Fruit fly (Drosophila melanogaster) whole organism, embryonic: ENCODE data around the gene DopEcR.

ENCODE experiments used
- Awh ChIP-seq: fragments of 200-800 bp; sonication (Bioruptor generic); IDR thresholded peaks from 2 replicates; pipeline ENCODE4, ENCODE4 v1.3.6; 2022; ENCODE audit warnings: missing biosample characterization, missing genetic modification characterization
- CG10543 ChIP-seq: fragments of 200-800 bp; sonication (Bioruptor generic); optimal IDR thresholded peaks from 3 replicates; lab custom pipeline; 2017; ENCODE audit warnings: missing biosample characterization, mild to moderate bottlenecking, missing genetic modification characterization, moderate library complexity
- CG11247 ChIP-seq: fragments of 200-800 bp; sonication (Bioruptor generic); IDR thresholded peaks from 2 replicates; pipeline ENCODE4 v1.3.6; 2022; ENCODE audit warnings: missing biosample characterization, missing genetic modification characterization
- CG12155 ChIP-seq: fragments of 200-800 bp; sonication (Bioruptor generic); optimal IDR thresholded peaks from 3 replicates; lab custom pipeline; 2016; ENCODE audit warnings: missing biosample characterization, missing genetic modification characterization
- CG12744 ChIP-seq: fragments of 200-800 bp; sonication (Bioruptor generic); optimal IDR thresholded peaks from 2 replicates; lab custom pipeline; 2016; ENCODE audit warnings: missing biosample characterization, missing genetic modification characterization
- CG13894 ChIP-seq: fragments of 200-800 bp; sonication (Bioruptor generic); optimal IDR thresholded peaks from 3 replicates; lab custom pipeline; 2018; ENCODE audit warnings: missing biosample characterization, mild to moderate bottlenecking, missing genetic modification characterization, moderate library complexity
- CG17361 ChIP-seq: fragments of 200-800 bp; sonication (Bioruptor generic); IDR thresholded peaks from 3 replicates; pipeline ENCODE4 v1.3.6; 2022; ENCODE audit warnings: missing biosample characterization, missing genetic modification characterization
- CG17385 ChIP-seq: fragments of 200-800 bp; sonication (Bioruptor generic); optimal IDR thresholded peaks from 3 replicates; lab custom pipeline; 2018; ENCODE audit warnings: missing biosample characterization, mild to moderate bottlenecking, missing genetic modification characterization
- CG18476 ChIP-seq: fragments of 200-800 bp; sonication (Bioruptor generic); optimal IDR thresholded peaks from 2 replicates; lab custom pipeline; 2016; ENCODE audit warnings: missing biosample characterization, mild to moderate bottlenecking, missing genetic modification characterization
- CG18599 ChIP-seq: fragments of 200-800 bp; sonication (Bioruptor generic); optimal IDR thresholded peaks from 3 replicates; lab custom pipeline; 2017; ENCODE audit warnings: missing biosample characterization, missing genetic modification characterization, mild to moderate bottlenecking, moderate library complexity, missing genetic modification reagents
- CG2678 ChIP-seq: fragments of 200-800 bp; sonication (Bioruptor generic); optimal IDR thresholded peaks from 3 replicates; lab custom pipeline; 2019; ENCODE audit warnings: missing biosample characterization, mild to moderate bottlenecking, missing genetic modification characterization, moderate library complexity
- CG32767 ChIP-seq: fragments of 200-800 bp; sonication (Bioruptor generic); IDR thresholded peaks from 2 replicates; pipeline ENCODE4 v1.3.6; 2022; ENCODE audit warnings: missing biosample characterization, missing genetic modification characterization
- CG34224 ChIP-seq: fragments of 200-800 bp; sonication (Bioruptor generic); IDR thresholded peaks from 3 replicates; pipeline ENCODE4 v1.3.6; 2022; ENCODE audit warnings: missing biosample characterization, missing genetic modification characterization; ENCODE audit not compliant: partially characterized antibody
- CG34422 ChIP-seq: fragments of 200-800 bp; sonication (Bioruptor generic); IDR thresholded peaks from 3 replicates; pipeline ENCODE4 v1.3.6; 2022; ENCODE audit warnings: missing biosample characterization, missing genetic modification characterization
- CG7372 ChIP-seq: fragments of 200-800 bp; sonication (Bioruptor generic); IDR thresholded peaks from 2 replicates; pipeline ENCODE4 v1.3.6; 2022; ENCODE audit warnings: missing biosample characterization, missing genetic modification characterization
- CG7963 ChIP-seq: fragments of 200-800 bp; sonication (Bioruptor generic); IDR thresholded peaks from 3 replicates; pipeline ENCODE4 v1.3.6; 2022; ENCODE audit warnings: missing biosample characterization, missing genetic modification characterization; ENCODE audit not compliant: partially characterized antibody
- CG8290 ChIP-seq, 3 experiments: fragments of 200-800 bp; sonication (Bioruptor generic); optimal IDR thresholded peaks; 2 replicates each; lab custom pipeline; 2016 to 2019; ENCODE audit warnings: missing biosample characterization in 3 of 3, missing genetic modification characterization in 3 of 3, mild to moderate bottlenecking in 2 of 3, moderate library complexity in 1 of 3
- CG8944 ChIP-seq: fragments of 200-800 bp; sonication (Bioruptor generic); optimal IDR thresholded peaks from 3 replicates; lab custom pipeline; 2016; ENCODE audit warnings: missing biosample characterization, missing genetic modification characterization
- CG9437 ChIP-seq: fragments of 200-800 bp; sonication (Bioruptor generic); optimal IDR thresholded peaks from 2 replicates; lab custom pipeline; 2018; ENCODE audit warnings: missing biosample characterization, mild to moderate bottlenecking, missing genetic modification characterization
- Chrac-16 ChIP-seq: fragments of 200-800 bp; sonication (Bioruptor generic); optimal IDR thresholded peaks from 3 replicates; lab custom pipeline; 2016; ENCODE audit warnings: missing biosample characterization, missing genetic modification characterization
- Dp ChIP-seq: fragments of 200-800 bp; sonication (Bioruptor generic); optimal IDR thresholded peaks from 2 replicates; lab custom pipeline; 2018; ENCODE audit warnings: missing biosample characterization, mild to moderate bottlenecking, missing genetic modification characterization, moderate library complexity
- Fer1 ChIP-seq: fragments of 200-800 bp; sonication (Bioruptor generic); optimal IDR thresholded peaks from 2 replicates; lab custom pipeline; 2017; ENCODE audit warnings: missing biosample characterization, mild to moderate bottlenecking, missing genetic modification characterization
- HLH3B ChIP-seq: fragments of 200-800 bp; sonication (Bioruptor generic); IDR thresholded peaks from 2 replicates; pipeline ENCODE4 v1.3.6; 2022; ENCODE audit warnings: missing biosample characterization, missing genetic modification characterization
- HLH54F ChIP-seq: fragments of 200-800 bp; sonication (Bioruptor generic); optimal IDR thresholded peaks from 3 replicates; lab custom pipeline; 2016; ENCODE audit warnings: missing biosample characterization, missing genetic modification characterization
- MBD-R2 ChIP-seq: fragments of 200-800 bp; sonication (Bioruptor generic); IDR thresholded peaks from 2 replicates; pipeline ENCODE4 v1.3.6; 2022; ENCODE audit warnings: missing biosample characterization, missing genetic modification characterization
- Pdp1 ChIP-seq, 2 experiments: fragments of 200-800 bp; sonication (Bioruptor generic); optimal IDR thresholded peaks; 3 replicates each; lab custom pipeline; 2016; ENCODE audit warnings: missing biosample characterization in 2 of 2, missing genetic modification characterization in 2 of 2, mild to moderate bottlenecking in 1 of 2, moderate library complexity in 1 of 2
- Xbp1 ChIP-seq: fragments of 200-800 bp; sonication (Bioruptor generic); optimal IDR thresholded peaks from 3 replicates; lab custom pipeline; 2016; ENCODE audit warnings: missing biosample characterization, mild to moderate bottlenecking, missing genetic modification characterization
- dpn ChIP-seq, 2 experiments: fragments of 200-800 bp; sonication (Bioruptor generic); optimal IDR thresholded peaks; 3 replicates each; lab custom pipeline; 2016; ENCODE audit warnings: missing biosample characterization in 2 of 2, missing genetic modification characterization in 2 of 2
- gce ChIP-seq: fragments of 200-800 bp; sonication (Bioruptor generic); IDR thresholded peaks from 3 replicates; pipeline ENCODE4 v1.3.6; 2022; ENCODE audit warnings: missing biosample characterization, missing genetic modification characterization
- her ChIP-seq: fragments of 200-800 bp; sonication (Bioruptor generic); optimal IDR thresholded peaks from 2 replicates; lab custom pipeline; 2016; ENCODE audit warnings: missing biosample characterization, missing genetic modification characterization
- ind ChIP-seq: fragments of 200-800 bp; sonication (Bioruptor generic); optimal IDR thresholded peaks from 3 replicates; lab custom pipeline; 2016; ENCODE audit warnings: missing biosample characterization, missing genetic modification characterization
- lab ChIP-seq: fragments of 200-800 bp; sonication (Bioruptor generic); optimal IDR thresholded peaks from 3 replicates; lab custom pipeline; 2017; ENCODE audit warnings: missing biosample characterization, missing genetic modification characterization, mild to moderate bottlenecking, moderate library complexity, missing genetic modification reagents
- pan ChIP-seq, 4 experiments: fragments of >200 bp in 3 of 4; fragments of 200-800 bp in 1 of 4; sonication (Bioruptor generic) in 1 of 4; optimal IDR thresholded peaks in 3 of 4; IDR thresholded peaks in 1 of 4; 2 replicates each; pipeline versions ENCODE4 v1.3.6 to Lab custom; 2017 to 2022; ENCODE audit warnings: missing biosample characterization in 2 of 4, missing genetic modification characterization in 2 of 4, mixed read lengths in 1 of 4
- psq ChIP-seq: fragments of 200-800 bp; sonication (Bioruptor generic); optimal IDR thresholded peaks from 2 replicates; lab custom pipeline; 2017; ENCODE audit warnings: missing biosample characterization, missing genetic modification characterization
- rib ChIP-seq: fragments of 200-800 bp; sonication (Bioruptor generic); IDR thresholded peaks from 2 replicates; pipeline ENCODE4 v1.3.6; 2022; ENCODE audit warnings: missing biosample characterization, missing genetic modification characterization
- ro ChIP-seq: fragments of 200-800 bp; sonication (Bioruptor generic); IDR thresholded peaks from 2 replicates; pipeline ENCODE4 v1.3.6; 2022; ENCODE audit warnings: missing biosample characterization, missing genetic modification characterization
- row ChIP-seq: fragments of 200-800 bp; sonication (Bioruptor generic); IDR thresholded peaks from 3 replicates; pipeline ENCODE4 v1.3.6; 2022; ENCODE audit warnings: missing biosample characterization, missing genetic modification characterization
- salm ChIP-seq: fragments of 200-800 bp; sonication (Bioruptor generic); optimal IDR thresholded peaks from 2 replicates; lab custom pipeline; 2018; ENCODE audit warnings: missing biosample characterization, mild to moderate bottlenecking, missing genetic modification characterization
- sd ChIP-seq: fragments of 200-800 bp; sonication (Bioruptor generic); optimal IDR thresholded peaks from 3 replicates; lab custom pipeline; 2018; ENCODE audit warnings: missing biosample characterization, mild to moderate bottlenecking, missing genetic modification characterization, moderate library complexity
- sens ChIP-seq: fragments of 200-800 bp; sonication (Bioruptor generic); peaks from one replicate; lab custom pipeline; 2016; ENCODE audit warnings: missing biosample characterization, missing genetic modification characterization
- sna ChIP-seq: fragments of 200-800 bp; sonication (Bioruptor generic); IDR thresholded peaks from 2 replicates; pipeline ENCODE4 v1.3.6; 2022; ENCODE audit warnings: missing biosample characterization, missing genetic modification characterization; ENCODE audit not compliant: partially characterized antibody
- sug ChIP-seq: fragments of 200-800 bp; optimal IDR thresholded peaks from 2 replicates; lab custom pipeline; 2019; ENCODE audit warnings: missing biosample characterization, mild to moderate bottlenecking, missing genetic modification characterization, moderate library complexity
- trh ChIP-seq: fragments of 200-800 bp; sonication (Bioruptor generic); optimal IDR thresholded peaks from 2 replicates; lab custom pipeline; 2016; ENCODE audit warnings: missing biosample characterization, missing genetic modification characterization

Gene DopEcR

DNA sequence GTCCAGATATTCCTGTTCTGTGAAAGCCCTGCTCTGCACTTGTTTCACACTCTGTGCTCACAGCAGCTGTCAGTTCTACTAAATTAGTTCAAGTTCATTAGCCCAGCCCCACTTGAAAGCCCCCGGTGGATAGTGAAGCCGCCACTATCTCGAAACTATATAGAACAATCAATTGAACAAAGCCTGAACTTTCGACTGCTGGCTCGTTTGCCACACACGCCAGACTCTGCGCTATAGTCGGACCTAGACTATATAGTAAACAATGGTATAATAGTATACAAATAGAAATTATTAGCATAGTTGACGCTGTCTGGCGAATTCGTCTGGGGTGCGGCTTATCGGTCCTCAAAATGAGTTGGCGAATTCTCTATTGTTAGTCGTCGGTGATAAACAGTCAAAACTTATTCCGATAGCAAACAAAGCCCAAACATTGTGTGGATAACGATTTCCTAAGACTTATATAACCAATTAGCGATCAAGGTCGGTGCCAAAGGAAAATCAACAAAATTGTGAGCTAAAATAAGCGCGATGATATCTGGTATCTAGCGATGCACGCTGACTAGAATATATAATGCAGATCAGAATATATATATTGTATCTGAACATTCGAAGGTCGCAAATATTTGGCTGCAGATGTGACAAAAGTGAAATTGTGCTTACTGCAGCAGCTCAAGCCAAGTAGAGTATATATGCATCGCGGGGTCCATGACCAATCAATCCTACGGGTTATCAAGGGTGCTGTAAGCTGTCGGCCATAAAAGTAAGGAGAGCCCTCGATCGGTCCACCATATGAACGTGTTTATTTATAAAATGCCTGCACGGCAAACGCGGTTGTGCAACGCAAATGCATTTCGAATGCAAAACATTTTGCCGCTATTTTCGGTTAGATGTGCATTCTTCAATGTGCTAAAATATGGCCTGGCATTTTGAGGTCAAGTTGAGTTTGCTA is 35.4 kb upstream of the DopEcR start (continued):
- TF ChIP-seq lab (GFP tag; lab: Kevin White, UChicago) (peak; percentile 21), CG2678 (tag; lab: Kevin White, UChicago) (peak; percentile 16), Awh (GFP tag; lab: Robert Waterston, UW) (no peak), CG10543 (GFP tag; lab: Kevin White, UChicago) (peak; percentile 63), CG13894 (tag; lab: Kevin White, UChicago) (peak; percentile 87), sug (tag; lab: Kevin White, UChicago) (peak; percentile 82), CG32767 (GFP tag; lab: Robert Waterston, UW) (no peak), rib (GFP tag; lab: Robert Waterston, UW) (peak; percentile 41; the same call in 1 of the 2 replicates), gce (GFP tag; lab: Robert Waterston, UW) (no peak), HLH54F (GFP tag; lab: Kevin White, UChicago) (no peak)

DNA sequence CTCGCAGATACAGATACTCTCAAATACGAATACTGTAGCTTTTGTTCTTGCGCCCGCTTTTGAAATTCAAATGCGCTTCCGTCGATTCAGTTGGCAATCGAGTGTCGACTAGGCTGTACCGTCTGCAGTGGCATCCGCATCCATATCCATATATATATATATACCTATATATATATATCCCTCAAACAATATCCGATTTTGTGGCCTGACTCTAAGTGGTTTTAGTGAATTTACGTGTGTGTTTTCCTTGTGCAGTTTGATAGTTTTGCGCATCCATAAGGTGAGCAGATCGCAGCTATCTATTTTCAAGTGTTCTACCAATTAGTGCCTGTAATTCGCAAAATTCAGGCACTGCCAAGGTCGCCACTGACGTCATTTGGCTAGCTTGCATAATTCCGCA is 34.4 kb upstream of the DopEcR start:
- TF ChIP-seq sd (tag; lab: Kevin White, UChicago) (no peak), sens (GFP tag; lab: Kevin White, UChicago) (peak; percentile 40), CG8944 (GFP tag; lab: Kevin White, UChicago) (no peak), CG17361 (GFP tag; lab: Robert Waterston, UW) (no peak), her (GFP tag; lab: Kevin White, UChicago) (no peak), trh (GFP tag; lab: Kevin White, UChicago) (no peak), CG17385 (GFP tag; lab: Kevin White, UChicago) (no peak), Pdp1 (GFP tag; optimal IDR thresholded peaks at IDR 0.05; lab: Kevin White, UChicago) (peak in 1 of 2 experiments; percentile 30), Chrac-16 (GFP tag; lab: Kevin White, UChicago) (no peak), CG8290 (GFP tag; optimal IDR thresholded peaks at IDR 0.05; lab: Kevin White, UChicago) (no peak), CG8290 (tag; optimal IDR thresholded peaks at IDR 0.05; lab: Kevin White, UChicago) (peak in 1 of 2 experiments; percentile 7)

DNA sequence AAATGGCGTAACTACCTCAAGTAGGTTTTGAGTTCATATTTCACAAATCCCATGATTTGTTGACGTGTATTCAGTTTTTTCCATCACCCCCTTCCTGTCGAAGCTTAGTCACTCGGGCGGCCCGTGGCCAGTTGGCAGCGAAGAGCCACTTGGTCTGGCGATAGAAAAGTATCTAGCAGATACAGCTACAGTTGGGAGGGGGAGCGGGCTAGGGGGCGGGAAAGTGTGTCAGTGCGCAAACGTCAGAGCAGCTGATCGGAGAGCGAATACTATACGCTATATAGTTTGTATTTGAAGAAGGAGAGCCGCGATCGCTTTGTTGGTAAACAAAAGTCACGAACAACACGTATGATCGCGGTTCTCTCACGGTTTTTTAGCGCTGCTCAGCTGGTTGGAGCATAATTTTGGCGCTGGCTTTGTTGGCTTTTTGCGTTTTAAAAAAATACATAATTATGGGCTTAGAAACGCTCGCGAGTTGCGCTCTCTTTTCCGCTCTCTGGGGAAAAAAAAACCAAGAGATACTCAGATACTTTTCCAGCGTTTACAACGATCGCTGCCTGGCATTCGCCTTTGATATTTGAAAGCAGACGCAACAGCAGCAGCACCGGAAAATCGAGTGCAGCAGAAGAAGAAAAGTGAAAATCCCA is 33.7 kb upstream of the DopEcR start:
- TF ChIP-seq CG11247 (GFP tag; lab: Robert Waterston, UW) = peak; percentile 28; the same call in 1 of the 2 replicates
- TF ChIP-seq ind (GFP tag; lab: Kevin White, UChicago) = no peak
- no peak for TF ChIP-seq CG12744
- no peak for TF ChIP-seq dpn (GFP tag; optimal IDR thresholded peaks at IDR 0.05; lab: Kevin White, UChicago)
- no peak for TF ChIP-seq CG7372 (GFP tag; lab: Robert Waterston, UW)
- no peak for TF ChIP-seq ro (GFP tag; lab: Robert Waterston, UW)
- peak; percentile 20 for TF ChIP-seq Fer1 (GFP tag; lab: Kevin White, UChicago)
- peak; percentile 55; the same call in 1 of the 2 replicates for TF ChIP-seq sna (GFP tag; lab: Robert Waterston, UW)
- no peak for TF ChIP-seq CG12155
- no peak for TF ChIP-seq CG18599
- no peak for TF ChIP-seq pan (optimal IDR thresholded peaks at IDR 0.05; lab: Kevin White, UChicago)
- TF ChIP-seq pan (GFP tag; optimal IDR thresholded peaks at IDR 0.05 in 1 of 2, IDR thresholded peaks at IDR 0.05 in 1 of 2) = no peak
- TF ChIP-seq CG9437 (GFP tag; lab: Kevin White, UChicago) = no peak
- peak; percentile 35 for TF ChIP-seq Xbp1 (GFP tag; lab: Kevin White, UChicago)
- peak; percentile 45; the same call in 2 of the 3 replicates for TF ChIP-seq CG34224
- peak; percentile 16; the same call in 1 of the 2 replicates for TF ChIP-seq MBD-R2 (GFP tag; lab: Robert Waterston, UW)
- no peak for TF ChIP-seq CG7963 (GFP tag; lab: Robert Waterston, UW)
- no peak for TF ChIP-seq Dp (GFP tag; lab: Kevin White, UChicago)
- TF ChIP-seq salm (tag; lab: Kevin White, UChicago) = no peak
- TF ChIP-seq HLH3B (GFP tag; lab: Robert Waterston, UW) = 0 out of 2 replicates have a peak, but pooled peaks have one; percentile 7
- no peak for TF ChIP-seq CG18476 (GFP tag; lab: Kevin White, UChicago)
- TF ChIP-seq CG34422 = peak; percentile 48; the same call in 1 of the 3 replicates
- TF ChIP-seq psq (GFP tag; lab: Kevin White, UChicago) = no peak
- peak; percentile 68 for TF ChIP-seq row
